Fruit fly (Drosophila melanogaster) whole organism, embryonic: ENCODE results near the gene Hsdl2.

Experiments used
- B-H1 ChIP-seq: fragments of 200-800 bp; sonication (Bioruptor generic); IDR thresholded peaks from 3 replicates; pipeline ENCODE4 v1.3.6; 2022; ENCODE audit warnings: missing biosample characterization, missing genetic modification characterization
- Bdp1 ChIP-seq: fragments of 200-800 bp; sonication (Bioruptor generic); optimal IDR thresholded peaks from 3 replicates; lab custom pipeline; 2016; ENCODE audit warnings: missing biosample characterization, missing genetic modification characterization
- BtbVII ChIP-seq: fragments of 200-800 bp; sonication (Bioruptor generic); optimal IDR thresholded peaks from 3 replicates; lab custom pipeline; 2017; ENCODE audit warnings: missing biosample characterization, mild to moderate bottlenecking, missing genetic modification characterization
- CG10209 ChIP-seq: fragments of 200-800 bp; sonication (Bioruptor generic); optimal IDR thresholded peaks from 3 replicates; lab custom pipeline; 2017; ENCODE audit warnings: missing biosample characterization, mild to moderate bottlenecking, missing genetic modification characterization, missing genetic modification reagents
- CG10979 ChIP-seq: fragments of 200-800 bp; sonication (Bioruptor generic); optimal IDR thresholded peaks from 2 replicates; lab custom pipeline; 2018; ENCODE audit warnings: missing biosample characterization, mild to moderate bottlenecking, missing genetic modification characterization, moderate library complexity
- CG11093 ChIP-seq: fragments of 200-800 bp; sonication (Bioruptor generic); IDR thresholded peaks from 3 replicates; pipeline ENCODE4 v1.3.6; 2022; ENCODE audit warnings: missing biosample characterization, missing genetic modification characterization
- CG11247 ChIP-seq: fragments of 200-800 bp; sonication (Bioruptor generic); IDR thresholded peaks from 2 replicates; pipeline ENCODE4 v1.3.6; 2022; ENCODE audit warnings: missing biosample characterization, missing genetic modification characterization
- CG12219 ChIP-seq: fragments of 200-800 bp; sonication (Bioruptor generic); optimal IDR thresholded peaks from 3 replicates; lab custom pipeline; 2018; ENCODE audit warnings: missing biosample characterization, mild to moderate bottlenecking, missing genetic modification characterization
- CG14014 ChIP-seq: fragments of 200-800 bp; sonication (Bioruptor generic); IDR thresholded peaks from 2 replicates; pipeline ENCODE4 v1.3.6; 2022; ENCODE audit warnings: missing biosample characterization, missing genetic modification characterization
- CG14860 ChIP-seq: fragments of 200-800 bp; sonication (Bioruptor generic); IDR thresholded peaks from 3 replicates; pipeline ENCODE4 v1.3.6; 2022; ENCODE audit warnings: missing biosample characterization, missing genetic modification characterization; ENCODE audit not compliant: partially characterized antibody
- CG1647 ChIP-seq: fragments of 200-800 bp; sonication (Bioruptor generic); optimal IDR thresholded peaks from 3 replicates; lab custom pipeline; 2016; ENCODE audit warnings: missing biosample characterization, missing genetic modification characterization
- CG30403 ChIP-seq: fragments of 200-800 bp; sonication (Bioruptor generic); optimal IDR thresholded peaks from 3 replicates; lab custom pipeline; 2016; ENCODE audit warnings: missing biosample characterization, missing genetic modification characterization
- CG8944 ChIP-seq: fragments of 200-800 bp; sonication (Bioruptor generic); optimal IDR thresholded peaks from 3 replicates; lab custom pipeline; 2016; ENCODE audit warnings: missing biosample characterization, missing genetic modification characterization
- CG9437 ChIP-seq: fragments of 200-800 bp; sonication (Bioruptor generic); optimal IDR thresholded peaks from 2 replicates; lab custom pipeline; 2018; ENCODE audit warnings: missing biosample characterization, mild to moderate bottlenecking, missing genetic modification characterization
- CG9876 ChIP-seq: fragments of 200-800 bp; sonication (Bioruptor generic); optimal IDR thresholded peaks from 2 replicates; lab custom pipeline; 2016; ENCODE audit warnings: missing biosample characterization, missing genetic modification characterization
- CG9932 ChIP-seq: fragments of 200-800 bp; sonication (Bioruptor generic); IDR thresholded peaks from 2 replicates; pipeline ENCODE4 v1.3.6; 2022; ENCODE audit warnings: missing biosample characterization, missing genetic modification characterization
- CoRest ChIP-seq: fragments of 200-800 bp; sonication (Bioruptor generic); optimal IDR thresholded peaks from 3 replicates; lab custom pipeline; 2018; ENCODE audit warnings: missing biosample characterization, mild to moderate bottlenecking, missing genetic modification characterization, moderate library complexity
- D19A ChIP-seq: fragments of 200-800 bp; optimal IDR thresholded peaks from 3 replicates; lab custom pipeline; 2019; ENCODE audit warnings: missing biosample characterization, mild to moderate bottlenecking, missing genetic modification characterization, moderate library complexity
- Dad ChIP-seq: fragments of 200-800 bp; sonication (Bioruptor generic); optimal IDR thresholded peaks from 3 replicates; lab custom pipeline; 2016; ENCODE audit warnings: missing biosample characterization, missing genetic modification characterization
- Dip3 ChIP-seq: fragments of 200-800 bp; sonication (Bioruptor generic); optimal IDR thresholded peaks from 3 replicates; lab custom pipeline; 2016; ENCODE audit warnings: missing biosample characterization, missing genetic modification characterization
- Ets97D ChIP-seq: fragments of 200-800 bp; sonication (Bioruptor generic); optimal IDR thresholded peaks from 3 replicates; lab custom pipeline; 2016; ENCODE audit warnings: missing biosample characterization, missing genetic modification characterization
- Hey ChIP-seq: fragments of 200-800 bp; sonication (Bioruptor generic); optimal IDR thresholded peaks from 3 replicates; lab custom pipeline; 2018; ENCODE audit warnings: missing biosample characterization, mild to moderate bottlenecking, missing genetic modification characterization
- Hmr ChIP-seq: fragments of 200-800 bp; sonication (Bioruptor generic); optimal IDR thresholded peaks from 3 replicates; lab custom pipeline; 2017; ENCODE audit warnings: mild to moderate bottlenecking, missing biosample characterization, missing genetic modification reagents, missing genetic modification characterization
- Hsf ChIP-seq: fragments of 200-800 bp; sonication (Bioruptor generic); optimal IDR thresholded peaks from 3 replicates; lab custom pipeline; 2016; ENCODE audit warnings: missing biosample characterization, missing genetic modification characterization
- Neu2 ChIP-seq: fragments of 200-800 bp; sonication (Bioruptor generic); optimal IDR thresholded peaks from 3 replicates; lab custom pipeline; 2016; ENCODE audit warnings: missing biosample characterization, missing genetic modification characterization, borderline replicate concordance
- Nf-YC ChIP-seq: fragments of 200-800 bp; optimal IDR thresholded peaks from 3 replicates; lab custom pipeline; 2019; ENCODE audit warnings: missing biosample characterization, mild to moderate bottlenecking, missing genetic modification characterization, moderate library complexity
- Oli ChIP-seq: fragments of 200-800 bp; sonication (Bioruptor generic); optimal IDR thresholded peaks from 2 replicates; lab custom pipeline; 2018; ENCODE audit warnings: missing biosample characterization, mild to moderate bottlenecking, missing genetic modification characterization, moderate library complexity
- Rx ChIP-seq: fragments of 200-800 bp; sonication (Bioruptor generic); IDR thresholded peaks from 2 replicates; pipeline ENCODE4 v1.3.6; 2022; ENCODE audit warnings: missing biosample characterization, missing genetic modification characterization
- Sox102F ChIP-seq: fragments of 200-800 bp; sonication (Bioruptor generic); optimal IDR thresholded peaks from 2 replicates; lab custom pipeline; 2018; ENCODE audit warnings: missing biosample characterization, mild to moderate bottlenecking, missing genetic modification characterization, moderate library complexity
- Sry-δ ChIP-seq: fragments of 200-800 bp; sonication (Bioruptor generic); optimal IDR thresholded peaks from 2 replicates; lab custom pipeline; 2016; ENCODE audit warnings: missing biosample characterization, missing genetic modification characterization
- amos ChIP-seq: fragments of 200-800 bp; sonication (Bioruptor generic); IDR thresholded peaks from 2 replicates; pipeline ENCODE4 v1.3.6; 2022; ENCODE audit warnings: missing biosample characterization, missing genetic modification characterization; ENCODE audit not compliant: partially characterized antibody
- aop ChIP-seq: fragments of 200-800 bp; sonication (Bioruptor generic); IDR thresholded peaks from 2 replicates; pipeline ENCODE4 v1.3.6; 2022; ENCODE audit warnings: missing biosample characterization, missing genetic modification characterization
- ap ChIP-seq: fragments of 200-800 bp; sonication (Bioruptor generic); IDR thresholded peaks from 2 replicates; pipeline ENCODE4 v1.3.6; 2022; ENCODE audit warnings: missing biosample characterization, missing genetic modification characterization
- ci ChIP-seq: fragments of 200-800 bp; sonication (Bioruptor generic); IDR thresholded peaks from 3 replicates; pipeline ENCODE4 v1.3.6; 2022; ENCODE audit warnings: missing biosample characterization, missing genetic modification characterization
- crol ChIP-seq: fragments of 200-800 bp; sonication (Bioruptor generic); IDR thresholded peaks from 2 replicates; pipeline ENCODE4 v1.3.6; 2022; ENCODE audit warnings: missing biosample characterization, missing genetic modification characterization
- dm ChIP-seq: fragments of 200-800 bp; sonication (Bioruptor generic); optimal IDR thresholded peaks from 3 replicates; lab custom pipeline; 2016; ENCODE audit warnings: missing biosample characterization, missing genetic modification characterization
- fd102C ChIP-seq: fragments of 200-800 bp; sonication (Bioruptor generic); optimal IDR thresholded peaks from 2 replicates; lab custom pipeline; 2018; ENCODE audit warnings: missing biosample characterization, mild to moderate bottlenecking, missing genetic modification characterization, moderate library complexity
- gcm2 ChIP-seq: fragments of 200-800 bp; sonication (Bioruptor generic); optimal IDR thresholded peaks from 2 replicates; lab custom pipeline; 2016; ENCODE audit warnings: missing biosample characterization, missing genetic modification characterization
- kay ChIP-seq: fragments of 200-800 bp; sonication (Bioruptor generic); optimal IDR thresholded peaks from 2 replicates; lab custom pipeline; 2016; ENCODE audit warnings: missing biosample characterization, missing genetic modification characterization
- lbe ChIP-seq: fragments of 200-800 bp; sonication (Bioruptor generic); optimal IDR thresholded peaks from 2 replicates; lab custom pipeline; 2016; ENCODE audit warnings: missing biosample characterization, mild to moderate bottlenecking, missing genetic modification characterization
- lola ChIP-seq, 3 experiments: fragments of >200 bp in 2 of 3; fragments of 200-800 bp in 1 of 3; sonication (Bioruptor generic) in 1 of 3; optimal IDR thresholded peaks; 2 replicates each; lab custom pipeline; 2017 to 2019; ENCODE audit warnings: missing biosample characterization in 3 of 3, missing genetic modification characterization in 3 of 3, mild to moderate bottlenecking in 1 of 3, moderate library complexity in 1 of 3
- mam ChIP-seq: fragments of 200-800 bp; sonication (Bioruptor generic); optimal IDR thresholded peaks from 3 replicates; lab custom pipeline; 2016; ENCODE audit warnings: missing biosample characterization, missing genetic modification characterization
- mirr ChIP-seq: fragments of 200-800 bp; sonication (Bioruptor generic); optimal IDR thresholded peaks from 3 replicates; lab custom pipeline; 2018; ENCODE audit warnings: missing biosample characterization, mild to moderate bottlenecking, missing genetic modification characterization
- nerfin-1 ChIP-seq: fragments of 200-800 bp; sonication (Bioruptor generic); optimal IDR thresholded peaks from 3 replicates; lab custom pipeline; 2019; ENCODE audit warnings: missing biosample characterization, mild to moderate bottlenecking, missing genetic modification characterization, moderate library complexity
- onecut ChIP-seq: fragments of 200-800 bp; sonication (Bioruptor generic); IDR thresholded peaks from 2 replicates; pipeline ENCODE4 v1.3.6; 2022; ENCODE audit warnings: missing biosample characterization, missing genetic modification characterization
- slou ChIP-seq: fragments of 200-800 bp; sonication (Bioruptor generic); optimal IDR thresholded peaks from 3 replicates; lab custom pipeline; 2016; ENCODE audit warnings: missing biosample characterization, missing genetic modification characterization
- trh ChIP-seq: fragments of 200-800 bp; sonication (Bioruptor generic); optimal IDR thresholded peaks from 2 replicates; lab custom pipeline; 2016; ENCODE audit warnings: missing biosample characterization, missing genetic modification characterization
- unc-4 ChIP-seq: fragments of 200-800 bp; sonication (Bioruptor generic); IDR thresholded peaks from 2 replicates; pipeline ENCODE4 v1.3.6; 2022; ENCODE audit warnings: missing biosample characterization, missing genetic modification characterization; ENCODE audit not compliant: partially characterized antibody
- wdn ChIP-seq: fragments of 200-800 bp; sonication (Bioruptor generic); IDR thresholded peaks from 2 replicates; pipeline ENCODE4 v1.3.6; 2022; ENCODE audit warnings: missing biosample characterization, missing genetic modification characterization
- wor ChIP-seq: fragments of 200-800 bp; sonication (Bioruptor generic); IDR thresholded peaks from 2 replicates; pipeline ENCODE4 v1.3.6; 2022; ENCODE audit warnings: missing biosample characterization, missing genetic modification characterization
- z ChIP-seq: fragments of 200-800 bp; sonication (Bioruptor generic); IDR thresholded peaks from 3 replicates; pipeline ENCODE4 v1.3.6; 2022; ENCODE audit warnings: missing biosample characterization, missing genetic modification characterization

Gene Hsdl2

DNA sequence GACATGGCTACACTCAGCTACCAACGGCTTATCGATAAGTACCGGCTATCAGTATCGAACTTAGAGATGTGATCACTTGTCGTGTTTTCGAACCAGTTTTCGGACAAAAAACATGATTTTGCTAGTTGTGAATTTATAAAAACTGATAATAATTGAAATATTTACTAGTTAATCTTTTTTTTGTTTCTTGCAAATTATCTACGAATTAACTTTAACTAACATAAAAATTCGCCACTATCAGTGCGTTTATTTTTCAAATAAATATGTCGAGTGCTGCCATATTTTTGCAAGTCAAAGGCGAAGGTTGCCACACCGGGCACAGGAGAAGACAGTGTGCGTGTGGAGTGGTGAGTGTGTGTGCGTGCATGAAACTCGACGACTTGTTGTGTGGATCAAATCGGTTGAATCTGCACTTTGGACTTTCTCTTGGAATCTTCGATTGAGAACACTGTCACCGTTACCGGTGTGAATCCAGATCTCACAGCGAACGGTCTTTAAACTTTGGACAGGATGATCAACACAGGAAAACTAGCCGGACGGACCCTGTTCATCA, at the start of gene Hsdl2 (continued):
- TF ChIP-seq crol = no peak
- no peak for TF ChIP-seq Bdp1 (GFP tag; lab: Kevin White, UChicago)
- peak; percentile 61 for TF ChIP-seq Hmr (GFP tag; lab: Kevin White, UChicago)
- TF ChIP-seq CG11247 (GFP tag; lab: Robert Waterston, UW) = no peak
- TF ChIP-seq kay (GFP tag; lab: Kevin White, UChicago) = no peak
- TF ChIP-seq onecut = no peak
- TF ChIP-seq CG30403 (GFP tag; lab: Kevin White, UChicago) = peak; percentile 37
- TF ChIP-seq CG14014 (GFP tag; lab: Robert Waterston, UW) = no peak
- peak; percentile 41; the same call in 1 of the 2 replicates for TF ChIP-seq Rx (GFP tag; lab: Robert Waterston, UW)
- no peak for TF ChIP-seq Neu2 (GFP tag; lab: Kevin White, UChicago)
- peak; percentile 50 for TF ChIP-seq Dip3 (GFP tag; lab: Kevin White, UChicago)
- peak; percentile 63; the same call in 2 of the 3 replicates for TF ChIP-seq CG14860 (GFP tag; lab: Robert Waterston, UW)
- TF ChIP-seq Hsf (GFP tag; lab: Kevin White, UChicago) = peak; percentile 61
- peak; percentile 4 for TF ChIP-seq CG8944 (GFP tag; lab: Kevin White, UChicago)
- TF ChIP-seq ci (GFP tag; lab: Robert Waterston, UW) = no peak
- TF ChIP-seq CoRest (tag; lab: Kevin White, UChicago) = peak; percentile 67
- TF ChIP-seq mirr (GFP tag; lab: Kevin White, UChicago) = no peak
- no peak for TF ChIP-seq CG11093 (GFP tag; lab: Robert Waterston, UW)
- peak; percentile 41 for TF ChIP-seq CG9437 (GFP tag; lab: Kevin White, UChicago)
- TF ChIP-seq Dad (GFP tag; lab: Kevin White, UChicago) = peak; percentile 15
- no peak for TF ChIP-seq lola (GFP tag; optimal IDR thresholded peaks at IDR 0.05; lab: Kevin White, UChicago)
- TF ChIP-seq CG10979 (tag; lab: Kevin White, UChicago) = no peak
- TF ChIP-seq CG1647 (GFP tag; lab: Kevin White, UChicago) = no peak
- TF ChIP-seq BtbVII (GFP tag; lab: Kevin White, UChicago) = no peak
- TF ChIP-seq Sry-δ = peak; percentile 86
- TF ChIP-seq fd102C (GFP tag; lab: Kevin White, UChicago) = no peak
- TF ChIP-seq amos (GFP tag; lab: Robert Waterston, UW) = peak; percentile 64
- TF ChIP-seq Hey (tag; lab: Kevin White, UChicago) = no peak
- peak; percentile 33 for TF ChIP-seq Ets97D (GFP tag; lab: Kevin White, UChicago)
- no peak for TF ChIP-seq Sox102F
- peak; percentile 7 for TF ChIP-seq mam (GFP tag; lab: Kevin White, UChicago)
- TF ChIP-seq CG9876 = no peak
- no peak for TF ChIP-seq wdn (GFP tag; lab: Robert Waterston, UW)
- no peak for TF ChIP-seq slou (GFP tag; lab: Kevin White, UChicago)
- peak; percentile 32 for TF ChIP-seq dm (GFP tag; lab: Kevin White, UChicago)
- no peak for TF ChIP-seq wor (GFP tag; lab: Robert Waterston, UW)
- no peak for TF ChIP-seq B-H1 (GFP tag; lab: Robert Waterston, UW)
- no peak for TF ChIP-seq ap
- TF ChIP-seq Oli (tag; lab: Kevin White, UChicago) = no peak
- no peak for TF ChIP-seq z (GFP tag; lab: Robert Waterston, UW)
- TF ChIP-seq gcm2 (GFP tag; lab: Kevin White, UChicago) = peak; percentile 7
- no peak for TF ChIP-seq nerfin-1
- no peak for TF ChIP-seq D19A
- peak; percentile 62 for TF ChIP-seq unc-4 (GFP tag; lab: Robert Waterston, UW)
- no peak for TF ChIP-seq aop (GFP tag; lab: Robert Waterston, UW)
- no peak for TF ChIP-seq trh (GFP tag; lab: Kevin White, UChicago)
- TF ChIP-seq CG10209 (GFP tag; lab: Kevin White, UChicago) = no peak
- no peak for TF ChIP-seq CG12219
- TF ChIP-seq Nf-YC (tag; lab: Kevin White, UChicago) = no peak
- no peak for TF ChIP-seq lbe
- TF ChIP-seq CG9932 (GFP tag; lab: Robert Waterston, UW) = peak; percentile 62
